Worm (Caenorhabditis elegans) whole organism, late embryonic: ENCODE data around the gene T04B8.1.

Experiments used
- C08G9.2 ChIP-seq: sonication (generic microtip); optimal IDR thresholded peaks from 2 replicates; lab custom pipeline; 2016; ENCODE audit warnings: mild to moderate bottlenecking, missing genetic modification characterization, moderate library complexity, missing compliant biosample characterization
- C38D4.7 ChIP-seq: fragments of 200-800 bp; sonication (Bioruptor generic); optimal IDR thresholded peaks from 2 replicates; lab custom pipeline; 2018; ENCODE audit warnings: mild to moderate bottlenecking, missing genetic modification characterization, moderate library complexity, missing compliant biosample characterization
- F13H6.1 ChIP-seq: sonication (generic microtip); optimal IDR thresholded peaks from 2 replicates; lab custom pipeline; 2016; ENCODE audit warnings: missing genetic modification characterization, missing compliant biosample characterization
- K02D7.2 ChIP-seq: sonication (generic microtip); optimal IDR thresholded peaks from 2 replicates; lab custom pipeline; 2017; ENCODE audit warnings: mild to moderate bottlenecking, missing genetic modification characterization, missing compliant biosample characterization
- K09A11.1 ChIP-seq: sonication (generic microtip); optimal IDR thresholded peaks from 2 replicates; lab custom pipeline; 2017; ENCODE audit warnings: antibody characterized with exemption, mild to moderate bottlenecking, missing genetic modification characterization, missing compliant biosample characterization; ENCODE audit not compliant: insufficient read depth
- T23F11.4 ChIP-seq: fragments of 200-800 bp; sonication (Bioruptor generic); optimal IDR thresholded peaks from 2 replicates; lab custom pipeline; 2018; ENCODE audit warnings: mild to moderate bottlenecking, missing genetic modification characterization, missing compliant biosample characterization
- ceh-14 ChIP-seq: sonication (generic microtip); optimal IDR thresholded peaks from 2 replicates; lab custom pipeline; 2016; ENCODE audit warnings: missing genotype, missing genetic modification characterization, missing compliant biosample characterization
- ceh-18 ChIP-seq: sonication (generic microtip); optimal IDR thresholded peaks from 2 replicates; lab custom pipeline; 2016; ENCODE audit warnings: missing genetic modification characterization, missing compliant biosample characterization
- ceh-19 ChIP-seq: fragments of 200-800 bp; sonication (Bioruptor generic); optimal IDR thresholded peaks from 2 replicates; lab custom pipeline; 2018; ENCODE audit warnings: mild to moderate bottlenecking, missing genetic modification characterization, missing compliant biosample characterization
- ceh-22 ChIP-seq: sonication (generic microtip); optimal IDR thresholded peaks from 2 replicates; lab custom pipeline; 2017; ENCODE audit warnings: missing biosample characterization, missing genetic modification characterization
- ceh-24 ChIP-seq: sonication (generic microtip); optimal IDR thresholded peaks from 2 replicates; lab custom pipeline; 2016; ENCODE audit warnings: mild to moderate bottlenecking, missing genetic modification characterization, missing compliant biosample characterization
- ceh-31 ChIP-seq: sonication (generic microtip); optimal IDR thresholded peaks from 2 replicates; lab custom pipeline; 2016; ENCODE audit warnings: missing genetic modification characterization, missing compliant biosample characterization
- ceh-34 ChIP-seq: sonication (generic microtip); optimal IDR thresholded peaks from 2 replicates; lab custom pipeline; 2016; ENCODE audit warnings: mild to moderate bottlenecking, missing genetic modification characterization, missing compliant biosample characterization
- che-1 ChIP-seq: sonication (generic microtip); optimal IDR thresholded peaks from 2 replicates; lab custom pipeline; 2016; ENCODE audit warnings: mild to moderate bottlenecking, missing genetic modification characterization, missing compliant biosample characterization
- dmd-4 ChIP-seq: sonication (generic microtip); optimal IDR thresholded peaks from 2 replicates; lab custom pipeline; 2016; ENCODE audit warnings: borderline replicate concordance, missing genetic modification characterization, missing compliant biosample characterization
- dve-1 ChIP-seq: sonication (generic microtip); optimal IDR thresholded peaks from 2 replicates; lab custom pipeline; 2017; ENCODE audit warnings: antibody characterized with exemption, mild to moderate bottlenecking, missing genetic modification characterization, missing compliant biosample characterization
- elt-2 ChIP-seq: sonication (generic microtip); optimal IDR thresholded peaks from 2 replicates; lab custom pipeline; 2016; ENCODE audit warnings: missing genetic modification reagents, missing genetic modification characterization, missing compliant biosample characterization
- elt-4 ChIP-seq: sonication (generic microtip); optimal IDR thresholded peaks from 2 replicates; lab custom pipeline; 2016; ENCODE audit warnings: missing genetic modification characterization, missing compliant biosample characterization
- ets-4 ChIP-seq: sonication (generic microtip); optimal IDR thresholded peaks from 2 replicates; lab custom pipeline; 2016; ENCODE audit warnings: missing genetic modification characterization, missing compliant biosample characterization
- fkh-6 ChIP-seq: sonication (generic microtip); optimal IDR thresholded peaks from 2 replicates; lab custom pipeline; 2016; ENCODE audit warnings: missing genetic modification characterization, missing compliant biosample characterization
- gmeb-2 ChIP-seq: sonication (generic microtip); optimal IDR thresholded peaks from 2 replicates; lab custom pipeline; 2016; ENCODE audit warnings: missing genetic modification characterization, inconsistent platforms, missing compliant biosample characterization
- hlh-13 ChIP-seq: fragments of 200-800 bp; sonication (Bioruptor generic); optimal IDR thresholded peaks from 2 replicates; lab custom pipeline; 2018; ENCODE audit warnings: mild to moderate bottlenecking, missing genetic modification characterization, missing compliant biosample characterization
- hlh-30 ChIP-seq: sonication (generic microtip); optimal IDR thresholded peaks from 2 replicates; lab custom pipeline; 2017; ENCODE audit warnings: antibody characterized with exemption, missing genetic modification characterization, missing compliant biosample characterization; ENCODE audit not compliant: insufficient read depth
- hlh-6 ChIP-seq: sonication (generic microtip); optimal IDR thresholded peaks from 2 replicates; lab custom pipeline; 2016; ENCODE audit warnings: missing genotype, missing genetic modification characterization, missing compliant biosample characterization
- lim-6 ChIP-seq: sonication (generic microtip); optimal IDR thresholded peaks from 2 replicates; lab custom pipeline; 2016; ENCODE audit warnings: missing genetic modification characterization, missing compliant biosample characterization
- madf-2 ChIP-seq: sonication (generic microtip); optimal IDR thresholded peaks from 2 replicates; lab custom pipeline; 2017; ENCODE audit warnings: missing genetic modification characterization, missing compliant biosample characterization
- mec-3 ChIP-seq: sonication (generic microtip); optimal IDR thresholded peaks from 2 replicates; lab custom pipeline; 2016; ENCODE audit warnings: borderline replicate concordance, missing genetic modification characterization, missing compliant biosample characterization
- nfya-1 ChIP-seq: sonication (generic microtip); optimal IDR thresholded peaks from 2 replicates; lab custom pipeline; 2017; ENCODE audit warnings: missing genetic modification characterization, mild to moderate bottlenecking, missing compliant biosample characterization, antibody characterized with exemption, moderate library complexity
- nhr-11 ChIP-seq: fragments of 150-350 bp; optimal IDR thresholded peaks from 2 replicates; lab custom pipeline; 2014; ENCODE audit warnings: missing biosample characterization, missing genetic modification characterization
- nhr-232 ChIP-seq: sonication (generic microtip); optimal IDR thresholded peaks from 2 replicates; lab custom pipeline; 2016; ENCODE audit warnings: missing genetic modification characterization, missing compliant biosample characterization
- npax-4 ChIP-seq: sonication (generic microtip); optimal IDR thresholded peaks from 2 replicates; lab custom pipeline; 2016; ENCODE audit warnings: missing genetic modification characterization, missing compliant biosample characterization
- odd-2 ChIP-seq: sonication (generic microtip); optimal IDR thresholded peaks from 2 replicates; lab custom pipeline; 2017; ENCODE audit warnings: antibody characterized with exemption, mild to moderate bottlenecking, missing genetic modification characterization, missing compliant biosample characterization
- pag-3 ChIP-seq: sonication (generic microtip); optimal IDR thresholded peaks from 2 replicates; lab custom pipeline; 2016; ENCODE audit warnings: missing compliant biosample characterization, missing genetic modification characterization, borderline replicate concordance
- pat-9 ChIP-seq: fragments of 200-800 bp; sonication (Bioruptor generic); optimal IDR thresholded peaks from 2 replicates; lab custom pipeline; 2018; ENCODE audit warnings: mild to moderate bottlenecking, missing genetic modification characterization, moderate library complexity, missing compliant biosample characterization
- pax-1 ChIP-seq: fragments of 150-350 bp; optimal IDR thresholded peaks from 2 replicates; lab custom pipeline; 2014; ENCODE audit warnings: missing biosample characterization, missing genetic modification characterization
- pros-1 ChIP-seq: fragments of 150-350 bp; optimal IDR thresholded peaks from 2 replicates; lab custom pipeline; 2014; ENCODE audit warnings: missing biosample characterization, missing genetic modification reagents, missing genetic modification characterization
- rnt-1 ChIP-seq: sonication (generic microtip); optimal IDR thresholded peaks from 2 replicates; lab custom pipeline; 2016; ENCODE audit warnings: missing genetic modification characterization, missing compliant biosample characterization
- sdc-2 ChIP-seq: sonication (generic microtip); optimal IDR thresholded peaks from 2 replicates; lab custom pipeline; 2016; ENCODE audit warnings: missing genotype, missing genetic modification characterization, missing compliant biosample characterization
- sox-2 ChIP-seq: fragments of 200-800 bp; sonication (Bioruptor generic); IDR thresholded peaks from 2 replicates; pipeline ENCODE4 v1.3.6; 2022; ENCODE audit warnings: missing genetic modification reagents, missing genetic modification characterization, missing compliant biosample characterization
- sox-4 ChIP-seq: sonication (generic microtip); optimal IDR thresholded peaks from 2 replicates; lab custom pipeline; 2017; ENCODE audit warnings: mild to moderate bottlenecking, missing genetic modification characterization, inconsistent platforms, missing compliant biosample characterization
- syd-9 ChIP-seq: sonication (generic microtip); optimal IDR thresholded peaks from 2 replicates; lab custom pipeline; 2016; ENCODE audit warnings: mild to moderate bottlenecking, missing genetic modification characterization, moderate library complexity, missing compliant biosample characterization
- tbx-2 ChIP-seq: sonication (generic microtip); optimal IDR thresholded peaks from 2 replicates; lab custom pipeline; 2016; ENCODE audit warnings: missing genetic modification characterization, missing compliant biosample characterization
- tbx-7 ChIP-seq: sonication (generic microtip); optimal IDR thresholded peaks from 2 replicates; lab custom pipeline; 2016; ENCODE audit warnings: missing genotype, missing genetic modification characterization, missing compliant biosample characterization
- ttx-3 ChIP-seq: sonication (generic microtip); optimal IDR thresholded peaks from 2 replicates; lab custom pipeline; 2016; ENCODE audit warnings: missing genetic modification reagents, missing genetic modification characterization, missing compliant biosample characterization
- unc-42 ChIP-seq: sonication (generic microtip); optimal IDR thresholded peaks from 2 replicates; lab custom pipeline; 2016; ENCODE audit warnings: missing genotype, missing genetic modification characterization, missing compliant biosample characterization
- unc-55 ChIP-seq: sonication (generic microtip); optimal IDR thresholded peaks from 2 replicates; lab custom pipeline; 2017; ENCODE audit warnings: missing biosample characterization, missing genetic modification reagents, missing genetic modification characterization
- unc-86 ChIP-seq: sonication (generic microtip); optimal IDR thresholded peaks from 2 replicates; lab custom pipeline; 2016; ENCODE audit warnings: missing genetic modification characterization, missing compliant biosample characterization
- zip-5 ChIP-seq: sonication (generic microtip); optimal IDR thresholded peaks from 2 replicates; lab custom pipeline; 2016; ENCODE audit warnings: missing genetic modification characterization, missing compliant biosample characterization
- ztf-16 ChIP-seq: sonication (generic microtip); optimal IDR thresholded peaks from 2 replicates; lab custom pipeline; 2017; ENCODE audit warnings: missing genetic modification characterization, missing compliant biosample characterization

T04B8.1 gene

ce11 chrII:602969-603368 lies 31.1 kb upstream of the T04B8.1 start:
- TF ChIP-seq dmd-4 (tag; lab: Kevin White, UChicago) (no peak), pros-1 (tag; lab: Kevin White, UChicago) (no peak), ceh-22 (tag; lab: Kevin White, UChicago) (no peak), lim-6 (tag; lab: Kevin White, UChicago) (no peak), nfya-1 (tag; lab: Kevin White, UChicago) (peak; percentile 57), K09A11.1 (no peak), ttx-3 (tag; lab: Kevin White, UChicago) (no peak), ets-4 (tag; lab: Kevin White, UChicago) (no peak), dve-1 (no peak), elt-4 (tag; lab: Kevin White, UChicago) (no peak), sox-2 (no peak), ceh-18 (tag; lab: Kevin White, UChicago) (peak; percentile 33), syd-9 (tag; lab: Kevin White, UChicago) (no peak), che-1 (tag; lab: Kevin White, UChicago) (no peak), tbx-7 (tag; lab: Kevin White, UChicago) (no peak), tbx-2 (tag; lab: Kevin White, UChicago) (peak; percentile 39), rnt-1 (tag; lab: Kevin White, UChicago) (peak; percentile 13), C38D4.7 (GFP tag; lab: Kevin White, UChicago) (no peak), ceh-31 (tag; lab: Kevin White, UChicago) (peak; percentile 38), hlh-13 (no peak), unc-42 (tag; lab: Kevin White, UChicago) (peak; percentile 2), nhr-232 (tag; lab: Kevin White, UChicago) (no peak), nhr-11 (tag; lab: Kevin White, UChicago) (no peak), ceh-14 (tag; lab: Kevin White, UChicago) (no peak), pag-3 (tag; lab: Kevin White, UChicago) (no peak), F13H6.1 (tag; lab: Kevin White, UChicago) (no peak), C08G9.2 (tag; lab: Kevin White, UChicago) (no peak), hlh-30 (tag; lab: Kevin White, UChicago) (peak; percentile 86), ztf-16 (tag; lab: Kevin White, UChicago) (no peak), pax-1 (tag; lab: Kevin White, UChicago) (no peak), hlh-6 (tag; lab: Kevin White, UChicago) (no peak), sdc-2 (tag; lab: Kevin White, UChicago) (no peak), ceh-24 (tag; lab: Kevin White, UChicago) (no peak), odd-2 (tag; lab: Kevin White, UChicago) (no peak), gmeb-2 (tag; lab: Kevin White, UChicago) (no peak), mec-3 (tag; lab: Kevin White, UChicago) (no peak), ceh-34 (tag; lab: Kevin White, UChicago) (no peak), npax-4 (tag; lab: Kevin White, UChicago) (no peak), fkh-6 (tag; lab: Kevin White, UChicago) (no peak), T23F11.4 (no peak), sox-4 (tag; lab: Kevin White, UChicago) (no peak), unc-86 (no peak), zip-5 (tag; lab: Kevin White, UChicago) (no peak), ceh-19 (GFP tag; lab: Kevin White, UChicago) (no peak), elt-2 (tag; lab: Kevin White, UChicago) (no peak), K02D7.2 (tag; lab: Kevin White, UChicago) (no peak), unc-55 (peak; percentile 98), madf-2 (tag; lab: Kevin White, UChicago) (no peak), pat-9 (tag; lab: Kevin White, UChicago) (no peak)
